Fruit fly (Drosophila melanogaster): ENCODE data around the gene CG33783.

The CG33783 gene

dm6 chr3R:10066470-10066869 lies at the start of gene CG33783:
TSS of gene CG33783 (plus strand) at chr3R:10066770.
- no peak for TF ChIP-seq noc (tag; optimal IDR thresholded peaks at IDR 0.05)

DNA sequence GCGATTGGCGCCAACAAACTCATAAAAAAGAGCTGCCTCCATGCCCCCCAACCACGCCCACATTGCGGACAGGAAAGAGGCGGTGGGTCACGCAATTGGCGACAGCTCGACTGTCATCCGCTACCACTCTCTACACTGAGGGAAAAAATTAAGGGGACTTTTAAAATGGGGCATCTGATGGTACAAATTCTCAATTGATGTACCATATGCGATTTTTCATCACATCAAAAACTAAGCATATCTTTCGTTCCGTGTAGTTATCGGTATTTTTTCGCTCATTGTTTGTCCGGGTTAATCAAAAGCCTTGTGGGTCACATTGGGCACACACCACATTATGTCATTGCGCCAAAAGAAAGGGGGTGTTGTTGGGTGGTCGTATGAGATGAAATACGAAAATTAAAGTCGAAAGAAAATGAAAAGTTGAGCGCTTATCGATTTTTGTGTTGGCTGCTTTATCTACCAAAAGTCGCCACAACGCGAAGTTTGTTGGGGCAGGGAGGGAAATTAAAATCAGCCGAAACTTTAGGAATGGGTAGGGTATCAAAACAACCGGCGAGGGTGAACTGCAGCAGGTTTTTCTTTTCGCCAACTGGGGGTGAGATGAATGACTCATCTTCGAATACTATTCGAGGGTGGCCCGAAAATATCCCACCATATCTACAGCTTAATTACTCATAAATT lies 42.4 kb upstream of the CG33783 start:
- no peak for TF ChIP-seq noc (tag; optimal IDR thresholded peaks at IDR 0.05)

DNA sequence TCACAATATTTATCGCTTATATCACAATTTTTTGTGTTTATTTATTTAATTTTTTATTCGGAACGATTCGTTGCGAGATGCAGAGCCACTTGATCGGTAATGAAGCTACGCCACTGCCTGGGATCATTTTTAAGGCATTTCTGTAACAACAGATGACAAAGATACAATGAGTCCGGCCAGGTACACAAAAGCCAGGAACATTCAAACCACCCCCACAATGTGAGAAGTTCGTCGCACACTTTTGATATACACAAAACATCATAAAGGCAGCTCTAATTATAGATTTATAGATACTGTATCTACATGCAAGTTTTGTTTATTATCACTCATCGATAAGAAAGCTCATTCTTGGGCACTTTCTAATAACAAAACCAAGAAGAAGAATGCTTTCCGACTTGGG lies 41.5 kb upstream of the CG33783 start, which contains the start of gene CG31407:
Gene CG31407 (minus strand): TSS at position 101 of the 400 bp plus-strand sequence.
- TF ChIP-seq noc (tag; optimal IDR thresholded peaks at IDR 0.05), result no peak

DNA sequence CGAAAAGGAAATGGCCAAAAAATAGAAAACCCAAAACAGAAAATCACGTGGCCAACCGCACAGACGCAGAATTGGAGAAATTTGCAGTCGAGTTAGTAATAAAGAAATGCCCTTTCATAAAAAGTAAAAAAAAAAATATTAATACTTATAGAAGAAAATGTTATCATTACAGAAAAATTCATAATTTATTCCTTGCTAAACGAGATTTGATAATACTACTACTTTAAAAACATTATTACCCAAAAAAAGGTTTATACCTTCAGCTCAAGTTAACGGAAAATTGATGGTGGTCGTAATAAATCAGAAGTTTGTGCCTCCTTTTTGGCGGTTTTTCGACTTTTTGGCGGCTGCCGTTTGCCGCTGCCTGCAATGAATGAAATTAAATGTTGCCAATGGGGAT lies 38.2 kb upstream of the CG33783 start:
- no peak for TF ChIP-seq noc (tag; optimal IDR thresholded peaks at IDR 0.05)

DNA sequence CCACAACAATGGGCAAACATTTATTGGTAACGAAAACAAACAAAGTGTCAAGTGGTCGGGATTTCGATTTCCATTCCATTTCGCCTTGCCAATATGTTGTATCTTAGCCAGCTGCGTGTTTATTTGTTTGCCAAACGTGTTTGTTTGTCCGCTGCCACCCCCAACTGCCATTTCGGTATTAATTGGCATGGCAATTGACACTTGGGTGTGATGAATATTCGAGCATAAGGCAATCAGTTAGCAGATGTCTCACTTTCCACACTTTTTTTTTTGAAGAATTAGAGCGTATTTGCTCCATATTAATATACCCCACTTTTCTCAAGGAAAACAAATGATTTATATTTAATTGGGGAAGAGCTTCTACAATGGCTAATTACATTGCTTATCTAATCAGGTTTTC lies 35.1 kb upstream of the CG33783 start:
- TF ChIP-seq noc (tag; optimal IDR thresholded peaks at IDR 0.05), result no peak

- TF ChIP-seq noc (tag; optimal IDR thresholded peaks at IDR 0.05), result no peak
Measured at dm6 chr3R:10032951-10033720, 33.4 kb upstream of the CG33783 start.

DNA sequence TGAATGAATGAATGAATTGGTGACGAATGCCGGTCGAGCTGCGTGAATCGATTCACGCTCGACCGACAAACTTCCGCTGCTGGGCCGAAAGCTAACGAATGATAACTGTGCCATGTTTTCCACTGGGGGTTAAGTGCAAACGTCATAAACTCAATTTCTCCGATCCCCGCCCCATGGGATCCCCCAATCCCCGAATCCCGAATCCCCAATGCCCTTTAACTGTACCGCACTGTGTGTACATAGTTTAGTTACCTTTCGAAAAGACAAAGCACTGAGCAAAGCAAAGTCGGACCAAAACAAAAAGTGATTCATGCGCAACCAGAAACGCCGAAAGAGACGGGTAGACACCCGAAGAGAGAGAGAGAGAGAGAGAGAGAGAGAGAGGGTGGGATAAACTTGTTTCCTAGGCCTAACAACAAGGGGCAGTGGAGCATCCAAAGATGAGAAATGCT lies 31.5 kb upstream of the CG33783 start:
- TF ChIP-seq noc (tag; optimal IDR thresholded peaks at IDR 0.05), result no peak

DNA sequence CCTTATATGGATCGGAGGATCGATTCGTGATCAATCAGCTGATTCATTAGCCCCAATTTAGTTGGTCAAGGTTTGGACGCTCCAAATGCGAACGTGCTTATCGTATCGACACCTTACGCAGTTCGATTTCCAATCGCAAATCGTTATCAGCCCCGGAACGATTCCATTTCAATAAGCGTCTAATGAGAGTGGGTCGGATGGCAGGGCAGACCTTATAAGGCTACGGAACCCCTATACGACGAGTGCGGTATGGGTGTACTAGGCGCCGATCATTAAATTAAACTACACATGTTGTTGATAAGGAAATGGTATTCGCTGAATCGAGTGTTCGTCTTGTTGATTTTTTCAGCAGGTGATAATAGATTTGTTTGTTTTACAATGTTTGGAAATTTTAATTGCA lies 30.8 kb upstream of the CG33783 start:
- no peak for TF ChIP-seq noc (tag; optimal IDR thresholded peaks at IDR 0.05)

- no peak for TF ChIP-seq noc (tag; optimal IDR thresholded peaks at IDR 0.05)
Measured at dm6 chr3R:10039188-10039587, 27.4 kb upstream of the CG33783 start.

DNA sequence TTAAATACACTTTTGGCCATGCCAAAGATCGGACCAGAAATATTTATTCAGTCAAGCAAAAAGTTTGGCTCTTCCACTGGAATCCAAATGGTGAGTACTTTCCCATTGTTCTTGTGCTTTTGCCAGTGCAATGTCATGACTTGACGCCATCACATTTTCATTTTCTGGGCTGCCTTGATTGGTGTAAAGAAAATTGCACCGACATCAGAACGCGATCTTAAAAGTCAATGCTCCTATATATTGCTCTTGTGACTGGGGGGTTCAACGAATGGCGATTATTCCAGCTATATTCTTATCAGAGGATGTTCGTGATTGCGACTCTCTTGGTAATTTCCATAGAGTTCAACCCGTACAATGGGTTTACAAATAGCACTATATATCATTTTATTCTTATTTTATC lies 26.1 kb upstream of the CG33783 start:
- no peak for TF ChIP-seq noc (tag; optimal IDR thresholded peaks at IDR 0.05)

DNA sequence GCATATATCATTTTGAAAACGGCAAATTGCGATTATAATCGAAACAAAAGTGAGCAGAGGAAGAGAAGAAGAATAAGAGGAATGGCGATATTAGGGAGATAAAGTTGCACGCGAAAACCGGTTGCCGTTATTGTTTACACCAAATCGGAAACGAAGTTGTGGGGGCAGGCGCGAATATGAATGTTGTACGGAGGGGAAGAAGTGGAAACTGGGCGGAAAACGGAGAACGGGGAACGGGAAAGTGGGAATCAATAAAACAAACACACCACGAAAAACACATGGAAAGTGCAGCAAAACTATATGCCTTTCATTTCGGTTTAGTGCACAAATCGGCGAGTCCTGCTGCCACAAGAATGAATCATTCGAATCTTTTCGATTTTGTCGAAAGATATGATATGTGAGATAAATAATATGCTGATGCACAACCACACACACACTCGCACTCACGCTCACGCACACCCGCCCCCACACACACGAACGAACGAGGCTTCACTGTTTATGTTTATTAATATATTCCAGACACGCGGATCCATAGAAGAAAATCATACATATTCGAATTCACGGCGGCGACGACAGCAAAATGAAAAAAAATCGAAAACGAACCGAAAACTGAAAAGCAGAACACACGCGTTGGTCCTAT lies 24.4 kb upstream of the CG33783 start:
- no peak for TF ChIP-seq noc (tag; optimal IDR thresholded peaks at IDR 0.05)

DNA sequence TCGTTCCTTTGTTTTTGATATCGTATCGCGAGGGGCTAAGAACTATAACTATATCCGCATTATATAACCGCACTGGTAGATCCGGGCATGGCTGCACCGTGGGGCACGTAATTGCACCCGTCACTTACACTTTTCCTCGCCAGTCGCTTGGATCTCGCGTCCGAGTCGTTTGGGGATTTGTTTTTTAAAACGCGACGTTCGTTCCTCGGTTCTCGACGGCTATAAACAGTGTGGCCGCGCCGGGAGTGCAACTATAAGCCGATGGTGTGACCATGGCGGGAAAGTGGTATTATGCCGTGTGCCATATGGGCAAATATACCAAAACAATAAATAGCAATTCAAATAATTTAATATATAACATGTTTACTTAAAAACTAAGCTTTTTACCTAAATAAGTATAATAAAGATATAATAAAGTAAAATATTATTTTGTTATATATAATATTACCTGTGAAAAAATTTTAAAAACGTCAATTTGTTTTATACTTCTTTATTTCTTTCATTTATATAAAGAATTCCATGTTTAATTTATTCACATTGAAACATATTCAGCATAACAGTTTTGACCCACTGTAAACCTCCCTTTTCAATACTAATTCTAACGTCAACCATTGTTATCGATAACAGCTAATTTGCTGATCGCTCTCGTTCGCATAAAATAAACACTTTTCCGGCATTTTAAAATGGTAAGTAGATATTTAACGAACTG lies 23.8 kb upstream of the CG33783 start, which contains the start of the genes Mical and CG3909:
Gene Mical (minus strand): TSS at position 232 of the 709 bp plus-strand sequence.
Gene CG3909 (plus strand): TSS at position 607 of the 709 bp plus-strand sequence.
- peak; percentile 81 for TF ChIP-seq noc (tag; optimal IDR thresholded peaks at IDR 0.05)

DNA sequence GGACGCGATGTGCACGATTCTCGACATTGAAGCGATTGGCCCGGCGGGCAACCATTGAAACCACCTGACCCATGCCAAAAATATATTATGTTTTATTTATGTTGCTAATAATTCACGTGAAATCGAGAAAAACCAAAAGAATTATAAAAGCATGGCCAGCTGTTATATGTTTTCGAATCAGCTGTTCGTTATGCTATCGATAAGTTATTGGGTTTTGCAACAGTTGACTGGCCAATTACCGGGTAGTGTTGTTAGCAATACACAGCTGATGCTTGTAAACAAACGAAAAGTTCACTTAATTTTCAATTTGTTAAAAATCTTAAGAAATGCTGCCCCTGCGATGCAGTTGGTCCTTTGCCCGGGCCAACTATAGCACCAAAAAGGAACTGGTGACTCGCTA lies 21.2 kb upstream of the CG33783 start, which contains the start of the genes CG11722 and mtTFB2:
Gene CG11722 (minus strand): TSS at position 200 of the 400 bp plus-strand sequence.
Gene mtTFB2 (plus strand): TSS at position 232 of the 400 bp plus-strand sequence.
- no peak for TF ChIP-seq noc (tag; optimal IDR thresholded peaks at IDR 0.05)

- TF ChIP-seq noc (tag; optimal IDR thresholded peaks at IDR 0.05), result peak; percentile 65
Measured at dm6 chr3R:10048035-10048774, 18.4 kb upstream of the CG33783 start.

DNA sequence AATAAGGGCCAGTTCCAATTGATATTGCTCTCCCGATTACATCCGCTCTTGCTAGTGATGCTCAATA lies 18.0 kb upstream of the CG33783 start, which contains the start of gene CG12811:
Gene CG12811 (minus strand): TSS at position 23 of the 67 bp plus-strand sequence.
- TF ChIP-seq noc (tag; optimal IDR thresholded peaks at IDR 0.05), result no peak
